Fruit fly (Drosophila melanogaster): ENCODE results near the gene Megf8.
A peak's percentile ranks its signal among the peaks of the same experiment; 100 is the strongest.

Gene Megf8

DNA sequence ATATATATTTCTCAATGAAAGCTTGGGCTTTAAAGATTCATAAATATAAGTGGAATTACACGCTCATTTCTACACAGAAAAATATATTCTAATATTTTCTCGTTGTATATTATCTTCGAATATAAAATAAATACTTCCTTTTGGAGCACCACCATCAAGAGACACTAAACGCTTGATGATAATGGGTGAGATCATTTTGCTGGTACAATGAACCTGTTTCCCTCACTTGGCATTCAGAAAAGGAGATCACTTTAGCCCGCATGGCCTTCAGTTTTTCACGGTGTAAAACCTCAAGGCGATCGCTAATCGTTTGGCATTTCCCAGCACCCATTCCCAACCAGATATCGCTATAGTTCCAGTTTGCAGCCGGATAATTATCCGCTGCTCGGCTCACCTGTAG, 37.2 kb upstream of the Megf8 start (continued):
- peak; percentile 49 for TF ChIP-seq CG6163 (GFP tag; IDR thresholded peaks at IDR 0.05)
- peak; percentile 64 for TF ChIP-seq OdsH (GFP tag; optimal IDR thresholded peaks at IDR 0.05)
- peak; percentile 30 for TF ChIP-seq vri (GFP tag; optimal IDR thresholded peaks at IDR 0.05)
- peak; percentile 66 for TF ChIP-seq CG6276 (GFP tag; optimal IDR thresholded peaks at IDR 0.05)
- peak; percentile 44 to 72 for TF ChIP-seq ss (GFP tag; optimal IDR thresholded peaks at IDR 0.05)
- peak; percentile 76 for TF ChIP-seq CG8119 (GFP tag; IDR thresholded peaks at IDR 0.05)
- TF ChIP-seq CG8632 (GFP tag; optimal IDR thresholded peaks at IDR 0.05), result peak; percentile 15
- TF ChIP-seq CG7368 (GFP tag; optimal IDR thresholded peaks at IDR 0.05), result peak; percentile 60
- TF ChIP-seq Sox102F (GFP tag; optimal IDR thresholded peaks at IDR 0.05), result peak; percentile 2
- TF ChIP-seq Lpt (GFP tag; optimal IDR thresholded peaks at IDR 0.05), result peak; percentile 34
- peak; percentile 25 for TF ChIP-seq CG31627 (GFP tag; optimal IDR thresholded peaks at IDR 0.05)
- TF ChIP-seq Ets21C (GFP tag; optimal IDR thresholded peaks at IDR 0.05), result no peak
- TF ChIP-seq dsx (GFP tag; optimal IDR thresholded peaks at IDR 0.05; ENCODE audit: poor library complexity, severe bottlenecking), result peak; percentile 67
- TF ChIP-seq Sox14 (GFP tag; optimal IDR thresholded peaks at IDR 0.05), result peak; percentile 42
- TF ChIP-seq CG4318 (GFP tag; optimal IDR thresholded peaks at IDR 0.05), result peak; percentile 20
- no peak for TF ChIP-seq dac (GFP tag; optimal IDR thresholded peaks at IDR 0.05)
- TF ChIP-seq CG3919 (GFP tag; optimal IDR thresholded peaks at IDR 0.05), result peak; percentile 75
- no peak for TF ChIP-seq CG6854 (GFP tag; optimal IDR thresholded peaks at IDR 0.05)
- peak; percentile 24 for TF ChIP-seq Sox15 (GFP tag; optimal IDR thresholded peaks at IDR 0.05)
- TF ChIP-seq pdm3 (GFP tag; optimal IDR thresholded peaks at IDR 0.05), result peak; percentile 61
- peak; percentile 55 for TF ChIP-seq esn (GFP tag; optimal IDR thresholded peaks at IDR 0.05)
- TF ChIP-seq Eip75B (GFP tag; optimal IDR thresholded peaks at IDR 0.05), result peak; percentile 71
- TF ChIP-seq CG10669 (GFP tag; optimal IDR thresholded peaks at IDR 0.05), result peak; percentile 72
- TF ChIP-seq CG34406 (GFP tag; optimal IDR thresholded peaks at IDR 0.05), result peak; percentile 34
- TF ChIP-seq achi (GFP tag; optimal IDR thresholded peaks at IDR 0.05), result peak; percentile 48
- TF ChIP-seq Hr4 (GFP tag; optimal IDR thresholded peaks at IDR 0.05), result peak; percentile 45
- peak; percentile 57 for TF ChIP-seq CG1621 (tag; optimal IDR thresholded peaks at IDR 0.05)
- TF ChIP-seq CG6792 (GFP tag; optimal IDR thresholded peaks at IDR 0.05), result peak; percentile 15
- no peak for TF ChIP-seq Eip93F (GFP tag; optimal IDR thresholded peaks at IDR 0.05)
- no peak; the same call in 2 of the 3 replicates for TF ChIP-seq eg (GFP tag; IDR thresholded peaks at IDR 0.05)
- TF ChIP-seq CG11762 (GFP tag; optimal IDR thresholded peaks at IDR 0.05; ENCODE audit: insufficient read depth), result peak; percentile 2
- peak; percentile 62 for TF ChIP-seq Met (GFP tag; optimal IDR thresholded peaks at IDR 0.05)
- TF ChIP-seq salr (GFP tag; optimal IDR thresholded peaks at IDR 0.05), result peak in 1 of 2 experiments; percentile 14

DNA sequence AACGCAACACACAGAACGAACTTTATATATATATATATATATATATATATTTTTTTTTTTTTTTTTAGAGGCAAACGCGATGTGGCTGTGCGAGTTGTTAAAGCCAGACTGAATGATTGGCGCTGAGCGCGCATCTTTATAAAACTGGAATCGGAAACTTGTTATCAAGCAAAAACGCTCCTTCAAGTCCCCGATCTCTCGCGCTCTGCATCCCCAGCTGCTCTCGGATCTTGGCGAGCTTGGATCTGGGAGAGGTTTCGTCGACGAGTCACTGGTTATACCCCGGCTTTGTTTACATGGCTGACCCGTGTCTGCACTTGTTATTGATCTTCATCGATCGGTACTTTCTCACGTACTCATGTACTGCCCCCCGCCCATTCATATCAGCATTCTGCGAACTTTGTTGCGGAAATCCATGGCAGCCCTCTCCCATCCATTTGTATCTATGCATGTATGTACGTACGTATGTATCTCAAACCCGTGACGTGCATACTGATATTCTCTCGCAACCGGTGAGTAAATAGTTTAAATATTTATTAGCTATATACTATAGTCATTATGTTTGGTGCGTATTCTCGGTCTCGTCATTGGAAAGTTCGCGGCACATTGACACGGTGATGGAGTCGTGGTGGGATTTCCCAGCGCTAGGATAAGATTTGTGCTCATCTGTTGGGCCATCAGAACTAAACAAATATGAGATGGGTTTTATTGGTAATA, 36.0 kb upstream of the Megf8 start, which contains the start of gene Spn28Dc:
Spn28Dc (minus strand) TSS at position 51 of the 717 bp plus-strand sequence.
- no peak for TF ChIP-seq cyc (GFP tag; optimal IDR thresholded peaks at IDR 0.05)
- TF ChIP-seq CG34406 (GFP tag; optimal IDR thresholded peaks at IDR 0.05), result no peak
- TF ChIP-seq dac (GFP tag; optimal IDR thresholded peaks at IDR 0.05), result no peak
- TF ChIP-seq vri (GFP tag; optimal IDR thresholded peaks at IDR 0.05), result peak; percentile 8
- no peak for TF ChIP-seq fd85E (GFP tag; optimal IDR thresholded peaks at IDR 0.05)
- TF ChIP-seq CG16779 (tag; optimal IDR thresholded peaks at IDR 0.05), result peak; percentile 60
- TF ChIP-seq CG8632 (GFP tag; optimal IDR thresholded peaks at IDR 0.05), result no peak
- no peak for TF ChIP-seq CG7368 (GFP tag; optimal IDR thresholded peaks at IDR 0.05)
- TF ChIP-seq CG3032 (tag; optimal IDR thresholded peaks at IDR 0.05), result no peak
- TF ChIP-seq CG10631 (GFP tag; optimal IDR thresholded peaks at IDR 0.05), result no peak
- peak; percentile 7 for TF ChIP-seq CG6792 (GFP tag; optimal IDR thresholded peaks at IDR 0.05)
- peak; percentile 80 for TF ChIP-seq Eip78C (GFP tag)
- TF ChIP-seq CG3919 (GFP tag; optimal IDR thresholded peaks at IDR 0.05), result peak; percentile 20
- TF ChIP-seq Hr39 (GFP tag; optimal IDR thresholded peaks at IDR 0.05), result no peak
- TF ChIP-seq Ets21C (GFP tag; optimal IDR thresholded peaks at IDR 0.05), result no peak
- no peak for TF ChIP-seq CG10669 (GFP tag; optimal IDR thresholded peaks at IDR 0.05)
- TF ChIP-seq OdsH (GFP tag; optimal IDR thresholded peaks at IDR 0.05), result no peak
- no peak for TF ChIP-seq CG6276 (GFP tag; optimal IDR thresholded peaks at IDR 0.05)
- peak; percentile 90 for TF ChIP-seq CG6854 (GFP tag; optimal IDR thresholded peaks at IDR 0.05)
- TF ChIP-seq CG31627 (GFP tag; optimal IDR thresholded peaks at IDR 0.05), result no peak
- no peak for TF ChIP-seq lz (GFP tag; optimal IDR thresholded peaks at IDR 0.05)
- TF ChIP-seq CG11762 (GFP tag; optimal IDR thresholded peaks at IDR 0.05; ENCODE audit: insufficient read depth), result peak; percentile 4
- TF ChIP-seq CG32006 (GFP tag; optimal IDR thresholded peaks at IDR 0.05), result no peak
- no peak for TF ChIP-seq spab (GFP tag; optimal IDR thresholded peaks at IDR 0.05)
- TF ChIP-seq CG8119 (GFP tag; IDR thresholded peaks at IDR 0.05), result no peak
- no peak for TF ChIP-seq eg (GFP tag; IDR thresholded peaks at IDR 0.05)
- no peak for TF ChIP-seq CG11902 (GFP tag; optimal IDR thresholded peaks at IDR 0.05)
- TF ChIP-seq dsx (GFP tag; optimal IDR thresholded peaks at IDR 0.05; ENCODE audit: poor library complexity, severe bottlenecking), result peak; percentile 96
- no peak for TF ChIP-seq acj6 (GFP tag; optimal IDR thresholded peaks at IDR 0.05)
- TF ChIP-seq esn (GFP tag; optimal IDR thresholded peaks at IDR 0.05), result no peak
- TF ChIP-seq CG6808 (GFP tag; optimal IDR thresholded peaks at IDR 0.05), result peak; percentile 59
- TF ChIP-seq Lpt (GFP tag; optimal IDR thresholded peaks at IDR 0.05), result no peak

All from whole organism, prepupa.